Fruit fly (Drosophila melanogaster) whole organism, embryonic: ENCODE measurements around the gene cni.

Experiments
- Adf1 ChIP-seq: fragments of 200-800 bp; sonication (Bioruptor generic); IDR thresholded peaks from 2 replicates; pipeline ENCODE4 v1.3.6; 2022; ENCODE audit warnings: missing biosample characterization, missing genetic modification characterization
- CG12219 ChIP-seq: fragments of 200-800 bp; sonication (Bioruptor generic); optimal IDR thresholded peaks from 3 replicates; lab custom pipeline; 2018; ENCODE audit warnings: missing biosample characterization, mild to moderate bottlenecking, missing genetic modification characterization
- CG12659 ChIP-seq: fragments of 200-800 bp; sonication (Bioruptor generic); optimal IDR thresholded peaks from 3 replicates; lab custom pipeline; 2017; ENCODE audit warnings: mild to moderate bottlenecking, missing biosample characterization, missing genetic modification reagents, missing genetic modification characterization
- CG13624 ChIP-seq: fragments of 200-800 bp; sonication (Bioruptor generic); optimal IDR thresholded peaks from 2 replicates; lab custom pipeline; 2016; ENCODE audit warnings: missing biosample characterization, missing genetic modification characterization
- CG42726 ChIP-seq: fragments of 200-800 bp; sonication (Bioruptor generic); IDR thresholded peaks from 2 replicates; pipeline ENCODE4 v1.3.6; 2022; ENCODE audit warnings: missing biosample characterization, missing genetic modification characterization; ENCODE audit not compliant: partially characterized antibody
- CG5953 ChIP-seq: fragments of 200-800 bp; sonication (Bioruptor generic); IDR thresholded peaks from 2 replicates; pipeline ENCODE4 v1.3.6; 2022; ENCODE audit warnings: missing biosample characterization, missing genetic modification characterization
- CG7372 ChIP-seq: fragments of 200-800 bp; sonication (Bioruptor generic); IDR thresholded peaks from 2 replicates; pipeline ENCODE4 v1.3.6; 2022; ENCODE audit warnings: missing biosample characterization, missing genetic modification characterization
- Dp ChIP-seq: fragments of 200-800 bp; sonication (Bioruptor generic); optimal IDR thresholded peaks from 2 replicates; lab custom pipeline; 2018; ENCODE audit warnings: missing biosample characterization, mild to moderate bottlenecking, missing genetic modification characterization, moderate library complexity
- Poxn ChIP-seq: fragments of 200-800 bp; sonication (Bioruptor generic); IDR thresholded peaks from 2 replicates; pipeline ENCODE4 v1.3.6; 2022; ENCODE audit warnings: missing biosample characterization, missing genetic modification characterization
- Rfx ChIP-seq: fragments of 200-800 bp; sonication (Bioruptor generic); IDR thresholded peaks from 2 replicates; pipeline ENCODE4 v1.3.6; 2022; ENCODE audit warnings: missing biosample characterization, missing genetic modification characterization
- cwo ChIP-seq: fragments of 200-800 bp; sonication (Bioruptor generic); optimal IDR thresholded peaks from 3 replicates; lab custom pipeline; 2017; ENCODE audit warnings: missing biosample characterization, missing genetic modification characterization, mild to moderate bottlenecking, moderate library complexity, missing genetic modification reagents
- gce ChIP-seq: fragments of 200-800 bp; sonication (Bioruptor generic); IDR thresholded peaks from 3 replicates; pipeline ENCODE4 v1.3.6; 2022; ENCODE audit warnings: missing biosample characterization, missing genetic modification characterization
- h ChIP-seq: fragments of >200 bp; optimal IDR thresholded peaks from 2 replicates; lab custom pipeline; 2017
- sim ChIP-seq: fragments of 200-800 bp; sonication (Bioruptor generic); IDR thresholded peaks from 2 replicates; pipeline ENCODE4 v1.3.6; 2022; ENCODE audit warnings: missing biosample characterization, missing genetic modification characterization

- TF ChIP-seq Rfx (no peak), Adf1 (no peak), CG13624 (no peak), sim (GFP tag; lab: Robert Waterston, UW) (no peak), CG12219 (GFP tag; lab: Kevin White, UChicago) (no peak), CG42726 (GFP tag; lab: Robert Waterston, UW) (no peak), CG7372 (GFP tag; lab: Robert Waterston, UW) (no peak), Poxn (GFP tag; lab: Robert Waterston, UW) (no peak), h (lab: Kevin White, UChicago) (no peak), CG5953 (no peak), cwo (GFP tag; lab: Kevin White, UChicago) (no peak), CG12659 (GFP tag; lab: Kevin White, UChicago) (no peak), Dp (no peak), gce (GFP tag; lab: Robert Waterston, UW) (no peak)
Observed at dm6 chr2L:16281419-16282076, 29.0 kb downstream of the cni start.
